Fruit fly (Drosophila melanogaster) whole organism, wandering third instar larva: ENCODE results near the gene CG32170.
A peak's percentile ranks its signal among the peaks of the same experiment; 100 is the strongest.

Experiments used
- Abd-B ChIP-seq: fragments of >200 bp; optimal IDR thresholded peaks from 2 replicates; lab custom pipeline; 2017; ENCODE audit warnings: missing biosample characterization, missing genetic modification characterization
- CG32264 ChIP-seq: fragments of 200-800 bp; sonication (Bioruptor generic); optimal IDR thresholded peaks from 2 replicates; lab custom pipeline; 2016; ENCODE audit warnings: missing biosample characterization, missing genetic modification characterization
- CG9705 ChIP-seq: fragments of 200-800 bp; sonication (Bioruptor generic); optimal IDR thresholded peaks from 2 replicates; lab custom pipeline; 2018; ENCODE audit warnings: missing biosample characterization, mild to moderate bottlenecking, missing genetic modification characterization
- CrebA ChIP-seq: fragments of 200-800 bp; sonication (Bioruptor generic); optimal IDR thresholded peaks from 2 replicates; lab custom pipeline; 2016; ENCODE audit warnings: missing biosample characterization, mild to moderate bottlenecking, missing genetic modification characterization, borderline replicate concordance
- Dif ChIP-seq: fragments of 200-275, 200-300 bp; sonication (Bioruptor generic); optimal IDR thresholded peaks from 2 replicates; lab custom pipeline; 2018; ENCODE audit warnings: missing biosample characterization, missing genetic modification characterization; ENCODE audit not compliant: partially characterized antibody
- GATAd ChIP-seq: sonication (Bioruptor generic); optimal IDR thresholded peaks from 2 replicates; lab custom pipeline; 2016; ENCODE audit warnings: missing biosample characterization, missing genetic modification characterization
- HLH106 ChIP-seq: fragments of 200-800 bp; optimal IDR thresholded peaks from 3 replicates; lab custom pipeline; 2019; ENCODE audit warnings: missing biosample characterization, mild to moderate bottlenecking, missing genetic modification characterization, moderate library complexity
- Hr78 ChIP-seq: fragments of >200 bp; optimal IDR thresholded peaks from 2 replicates; lab custom pipeline; 2017; ENCODE audit warnings: missing biosample characterization, missing genetic modification characterization
- Hr83 ChIP-seq: fragments of 200-300 bp; sonication (Bioruptor generic); optimal IDR thresholded peaks from 2 replicates; lab custom pipeline; 2016; ENCODE audit warnings: missing biosample characterization, mild to moderate bottlenecking, missing genetic modification characterization, moderate library complexity; ENCODE audit not compliant: poor library complexity, severe bottlenecking
- Mio ChIP-seq: sonication (Bioruptor generic); optimal IDR thresholded peaks from 2 replicates; lab custom pipeline; 2016; ENCODE audit warnings: missing biosample characterization, missing genetic modification characterization
- Myc ChIP-seq: fragments of >200 bp; optimal IDR thresholded peaks from 2 replicates; lab custom pipeline; 2017
- N ChIP-seq: fragments of >200 bp; optimal IDR thresholded peaks from 2 replicates; lab custom pipeline; 2018; ENCODE audit warnings: missing biosample characterization, missing external identifiers, missing genetic modification characterization
- OdsH ChIP-seq: fragments of 200-800 bp; sonication (Bioruptor generic); optimal IDR thresholded peaks from 2 replicates; lab custom pipeline; 2016; ENCODE audit warnings: missing biosample characterization, mild to moderate bottlenecking, missing genetic modification characterization
- Rel ChIP-seq, 2 experiments: fragments of 200-800 bp; sonication (Bioruptor generic) in 1 of 2; optimal IDR thresholded peaks; 2 replicates in 1 of 2; 3 replicates in 1 of 2; lab custom pipeline; 2016 to 2019; ENCODE audit warnings: mild to moderate bottlenecking in 2 of 2, missing biosample characterization in 2 of 2, missing genetic modification characterization in 2 of 2, moderate library complexity in 1 of 2
- Sp1 ChIP-seq: fragments of 200-800 bp; sonication (Bioruptor generic); optimal IDR thresholded peaks from 3 replicates; lab custom pipeline; 2019; ENCODE audit warnings: missing biosample characterization, mild to moderate bottlenecking, missing genetic modification characterization, moderate library complexity
- Vsx2 ChIP-seq: fragments of 200-300, 225-300 bp; sonication (Bioruptor generic); optimal IDR thresholded peaks from 2 replicates; lab custom pipeline; 2018; ENCODE audit warnings: missing biosample characterization, missing genetic modification characterization; ENCODE audit not compliant: partially characterized antibody
- dmrt93B ChIP-seq: fragments of 200-800 bp; sonication (Bioruptor generic); optimal IDR thresholded peaks from 2 replicates; lab custom pipeline; 2018; ENCODE audit warnings: missing biosample characterization, mild to moderate bottlenecking, missing genetic modification characterization
- dsf ChIP-seq: sonication (Bioruptor generic); optimal IDR thresholded peaks from 2 replicates; lab custom pipeline; 2016; ENCODE audit warnings: missing biosample characterization, missing genetic modification characterization, borderline replicate concordance
- ey ChIP-seq: fragments of 200-800 bp; sonication (Bioruptor generic); optimal IDR thresholded peaks from 2 replicates; lab custom pipeline; 2016; ENCODE audit warnings: missing biosample characterization, missing genetic modification characterization
- foxo ChIP-seq, 2 experiments: fragments of 200-800 bp; sonication (Bioruptor generic); optimal IDR thresholded peaks; 2 replicates in 1 of 2; 3 replicates in 1 of 2; lab custom pipeline; 2016 to 2017; ENCODE audit warnings: missing biosample characterization in 2 of 2, missing genetic modification characterization in 2 of 2
- fru ChIP-seq: fragments of 200-800 bp; sonication (Bioruptor generic); optimal IDR thresholded peaks from 3 replicates; lab custom pipeline; 2016; ENCODE audit warnings: missing biosample characterization, mild to moderate bottlenecking, missing genetic modification characterization
- h ChIP-seq: fragments of 200-800 bp; sonication (Bioruptor generic); optimal IDR thresholded peaks from 3 replicates; lab custom pipeline; 2016; ENCODE audit warnings: missing biosample characterization, mild to moderate bottlenecking, missing genetic modification characterization
- jim ChIP-seq: fragments of 175-275, 200-325 bp; sonication (Bioruptor generic); optimal IDR thresholded peaks from 2 replicates; lab custom pipeline; 2016; ENCODE audit warnings: missing biosample characterization, mild to moderate bottlenecking, missing genetic modification characterization
- lola ChIP-seq: fragments of >200 bp; optimal IDR thresholded peaks from 2 replicates; lab custom pipeline; 2017; ENCODE audit warnings: missing biosample characterization, missing genetic modification characterization
- pan ChIP-seq: fragments of >200 bp; optimal IDR thresholded peaks from 2 replicates; lab custom pipeline; 2017
- rgr ChIP-seq: fragments of 200-800 bp; sonication (Bioruptor generic); optimal IDR thresholded peaks from 3 replicates; lab custom pipeline; 2016; ENCODE audit warnings: missing biosample characterization, mild to moderate bottlenecking, missing genetic modification characterization
- sage ChIP-seq: fragments of 200-800 bp; sonication (Bioruptor generic); optimal IDR thresholded peaks from 2 replicates; lab custom pipeline; 2016; ENCODE audit warnings: missing biosample characterization, mild to moderate bottlenecking, missing genetic modification characterization
- sv ChIP-seq: fragments of 200-800 bp; sonication (Bioruptor generic); optimal IDR thresholded peaks from 3 replicates; lab custom pipeline; 2016; ENCODE audit warnings: missing biosample characterization, missing genetic modification characterization
- tai ChIP-seq: sonication (Bioruptor generic); optimal IDR thresholded peaks from 2 replicates; lab custom pipeline; 2016; ENCODE audit warnings: missing biosample characterization, missing genetic modification characterization
- woc ChIP-seq: sonication (Bioruptor generic); optimal IDR thresholded peaks from 2 replicates; lab custom pipeline; 2016; ENCODE audit warnings: missing biosample characterization, mild to moderate bottlenecking, missing genetic modification characterization

Gene CG32170

dm6 chr3L:16872487-16872955, 4.6 kb upstream of the CG32170 start (continued):
- TF ChIP-seq h (GFP tag; lab: Kevin White, UChicago) (peak; percentile 40), tai (GFP tag; lab: Kevin White, UChicago) (no peak), sage (GFP tag; lab: Kevin White, UChicago) (no peak), CG9705 (GFP tag; lab: Kevin White, UChicago) (no peak), N (GFP tag; lab: Kevin White, UChicago) (no peak)

DNA sequence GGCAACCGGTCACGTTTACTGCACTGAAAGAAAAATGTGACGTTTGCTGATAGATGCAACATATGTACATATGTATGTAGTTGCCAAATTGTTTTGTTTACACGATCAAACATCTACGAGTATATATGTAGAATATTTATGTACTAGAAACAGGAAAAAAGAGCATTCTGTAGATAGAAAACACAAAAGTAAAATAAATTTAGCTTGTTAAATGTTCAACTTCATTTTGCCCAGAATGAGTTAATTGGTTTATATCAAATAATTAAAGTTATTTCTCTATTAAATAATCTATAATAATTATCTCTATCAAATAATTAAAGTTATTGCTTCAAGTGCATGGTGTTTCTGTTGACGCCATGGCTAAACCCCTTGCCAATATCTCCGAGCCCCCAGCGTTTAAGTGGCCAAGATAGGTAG, 4.0 kb upstream of the CG32170 start:
- TF ChIP-seq fru (GFP tag; lab: Kevin White, UChicago), result no peak
- no peak for TF ChIP-seq h (GFP tag; lab: Kevin White, UChicago)
- TF ChIP-seq Dif (GFP tag; lab: Kevin White, UChicago), result no peak
- TF ChIP-seq pan (lab: Kevin White, UChicago), result no peak
- no peak for TF ChIP-seq CrebA (GFP tag; lab: Kevin White, UChicago)
- no peak for TF ChIP-seq ey (GFP tag; lab: Kevin White, UChicago)
- TF ChIP-seq OdsH (GFP tag; lab: Kevin White, UChicago), result no peak
- TF ChIP-seq Rel (GFP tag; optimal IDR thresholded peaks at IDR 0.05; lab: Kevin White, UChicago), result no peak
- TF ChIP-seq Rel (tag; optimal IDR thresholded peaks at IDR 0.05; lab: Kevin White, UChicago), result no peak
- no peak for TF ChIP-seq Myc
- no peak for TF ChIP-seq lola
- TF ChIP-seq GATAd, result no peak
- TF ChIP-seq CG32264, result no peak
- no peak for TF ChIP-seq tai (GFP tag; lab: Kevin White, UChicago)
- TF ChIP-seq HLH106 (tag; lab: Kevin White, UChicago), result no peak
- TF ChIP-seq Abd-B (GFP tag; lab: Kevin White, UChicago), result no peak
- TF ChIP-seq, all 38 proteins: peak for 0

- TF ChIP-seq woc (GFP tag; lab: Kevin White, UChicago) (no peak), CG9705 (GFP tag; lab: Kevin White, UChicago) (no peak), lola (no peak), Sp1 (no peak), dmrt93B (GFP tag; lab: Kevin White, UChicago) (no peak)
- TF ChIP-seq, all 38 proteins: peak for 0
These were observed 3.4 kb upstream of the CG32170 start for dm6 chr3L:16873679-16874078.

- no peak for TF ChIP-seq dsf (GFP tag; lab: Kevin White, UChicago)
- TF ChIP-seq HLH106 (tag; lab: Kevin White, UChicago), result no peak
- TF ChIP-seq Myc, result peak; percentile 81
- TF ChIP-seq jim, result no peak
- peak; percentile 22 for TF ChIP-seq Dif (GFP tag; lab: Kevin White, UChicago)
- TF ChIP-seq Vsx2 (GFP tag; lab: Kevin White, UChicago), result peak; percentile 60
- TF ChIP-seq lola, result peak; percentile 90
- peak; percentile 81 for TF ChIP-seq N (GFP tag; lab: Kevin White, UChicago)
These were observed 1.6 kb upstream of the CG32170 start for dm6 chr3L:16875484-16875883.

- TF ChIP-seq sv (GFP tag; lab: Kevin White, UChicago) (no peak), sage (GFP tag; lab: Kevin White, UChicago) (no peak), Mio (GFP tag; lab: Kevin White, UChicago) (no peak), Rel (GFP tag; optimal IDR thresholded peaks at IDR 0.05; lab: Kevin White, UChicago) (no peak), Rel (tag; optimal IDR thresholded peaks at IDR 0.05; lab: Kevin White, UChicago) (no peak), rgr (GFP tag; lab: Kevin White, UChicago) (no peak), foxo (GFP tag; optimal IDR thresholded peaks at IDR 0.05; lab: Kevin White, UChicago) (no peak), dsf (GFP tag; lab: Kevin White, UChicago) (no peak), dmrt93B (GFP tag; lab: Kevin White, UChicago) (no peak), Hr83 (GFP tag; lab: Kevin White, UChicago) (no peak), Vsx2 (GFP tag; lab: Kevin White, UChicago) (no peak), fru (GFP tag; lab: Kevin White, UChicago) (no peak), Hr78 (GFP tag; lab: Kevin White, UChicago) (no peak), pan (lab: Kevin White, UChicago) (no peak)
These were observed 1.1 kb upstream of the CG32170 start for dm6 chr3L:16875959-16876358.
